Worm (Caenorhabditis elegans) whole organism, mixed stage, embryonic: Measurements from ENCODE around the gene T14G8.3.

ENCODE experiments used
- blmp-1 ChIP-seq: fragments of 150-350 bp; optimal IDR thresholded peaks from 2 replicates; lab custom pipeline; 2014; ENCODE audit warnings: missing biosample characterization, missing genetic modification characterization
- ceh-39 ChIP-seq: fragments of 150-350 bp; optimal IDR thresholded peaks from 2 replicates; lab custom pipeline; 2014; ENCODE audit warnings: missing biosample characterization, missing genetic modification characterization
- elt-1 ChIP-seq: sonication (generic microtip); optimal IDR thresholded peaks from 2 replicates; lab custom pipeline; 2017; ENCODE audit warnings: missing genetic modification characterization, mild to moderate bottlenecking, missing compliant biosample characterization, antibody characterized with exemption, moderate library complexity, borderline replicate concordance; ENCODE audit not compliant: insufficient read depth
- elt-3 ChIP-seq: fragments of 150-350 bp; optimal IDR thresholded peaks from 2 replicates; lab custom pipeline; 2014; ENCODE audit warnings: missing biosample characterization, missing genetic modification characterization
- hlh-1 ChIP-seq: fragments of 150-350 bp; optimal IDR thresholded peaks from 2 replicates; lab custom pipeline; 2014; ENCODE audit warnings: missing biosample characterization, missing genetic modification reagents, missing genetic modification characterization
- lin-13 ChIP-seq: fragments of 150-350 bp; optimal IDR thresholded peaks from 2 replicates; lab custom pipeline; 2014; ENCODE audit warnings: missing biosample characterization, missing genetic modification characterization
- lin-32 ChIP-seq: fragments of 200-800 bp; sonication (Bioruptor generic); optimal IDR thresholded peaks from 2 replicates; lab custom pipeline; 2018; ENCODE audit warnings: mild to moderate bottlenecking, missing genetic modification characterization, missing compliant biosample characterization
- lsy-2 ChIP-seq: fragments of 150-350 bp; optimal IDR thresholded peaks from 2 replicates; lab custom pipeline; 2014; ENCODE audit warnings: missing biosample characterization, missing genetic modification characterization
- nhr-12 ChIP-seq: fragments of 150-350 bp; optimal IDR thresholded peaks from 2 replicates; lab custom pipeline; 2014; ENCODE audit warnings: missing biosample characterization, missing genetic modification characterization
- nhr-28 ChIP-seq: fragments of 150-350 bp; optimal IDR thresholded peaks from 2 replicates; lab custom pipeline; 2014; ENCODE audit warnings: missing biosample characterization, missing genetic modification characterization
- sem-2 ChIP-seq: fragments of 200-800 bp; sonication (Bioruptor generic); optimal IDR thresholded peaks from 2 replicates; lab custom pipeline; 2018; ENCODE audit warnings: mild to moderate bottlenecking, missing genetic modification characterization, missing compliant biosample characterization
- unc-62 ChIP-seq: fragments of 150-350 bp; optimal IDR thresholded peaks from 2 replicates; lab custom pipeline; 2014; ENCODE audit warnings: missing biosample characterization, missing genetic modification reagents, missing genetic modification characterization

DNA sequence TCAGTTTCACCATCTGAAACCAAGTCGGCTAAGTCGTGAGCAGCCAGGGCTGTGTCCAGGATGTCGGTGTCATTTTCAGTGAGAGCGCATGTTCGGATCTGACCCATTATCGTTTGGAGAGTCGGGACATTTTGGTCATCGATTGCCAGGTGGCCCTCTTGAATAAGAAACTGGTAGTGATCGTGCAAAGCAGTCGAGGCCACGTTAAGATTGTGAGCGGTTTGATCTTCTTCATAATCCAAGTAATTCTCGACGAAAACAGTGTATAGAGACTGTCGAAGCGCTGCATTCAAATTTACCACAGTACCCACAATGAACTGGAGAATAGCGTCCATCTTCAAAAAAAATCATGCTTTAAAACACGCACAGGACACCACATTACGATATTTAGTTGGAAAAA lies 1.5 kb downstream of the T14G8.3 start, which contains the start of gene T14G8.6:
- TF ChIP-seq ceh-39 (tag; lab: Kevin White, UChicago) (no peak), hlh-1 (no peak), sem-2 (no peak), nhr-28 (no peak), lsy-2 (tag; lab: Kevin White, UChicago) (no peak), elt-1 (tag; lab: Kevin White, UChicago) (no peak), lin-32 (no peak), nhr-12 (no peak), lin-13 (tag; lab: Kevin White, UChicago) (no peak), elt-3 (tag; lab: Kevin White, UChicago) (no peak), unc-62 (GFP tag; lab: Kevin White, UChicago) (no peak), blmp-1 (no peak)
